Fruit fly (Drosophila melanogaster): ENCODE data around the gene CG43168.

CG43168 gene

dm6 chr3L:6249178-6250078 is 26.2 kb upstream of the CG43168 start:
- TF ChIP-seq bab1 (GFP tag; optimal IDR thresholded peaks at IDR 0.05) (peak; percentile 17), kay (GFP tag; ENCODE audit: borderline replicate concordance) (peak; percentile 28), CG7045 (GFP tag; optimal IDR thresholded peaks at IDR 0.05) (no peak)

- peak; percentile 28 for TF ChIP-seq Mnt (GFP tag; optimal IDR thresholded peaks at IDR 0.05)
- peak; percentile 18 for TF ChIP-seq CG33017 (tag; optimal IDR thresholded peaks at IDR 0.05)
- no peak for TF ChIP-seq CG12768 (GFP tag; optimal IDR thresholded peaks at IDR 0.05)
- TF ChIP-seq pad (GFP tag; optimal IDR thresholded peaks at IDR 0.05), result peak; percentile 19
- peak; percentile 1 for TF ChIP-seq CG14711 (tag; optimal IDR thresholded peaks at IDR 0.05)
- TF ChIP-seq bab1 (GFP tag; optimal IDR thresholded peaks at IDR 0.05), result peak; percentile 73
- TF ChIP-seq Hr96 (GFP tag; optimal IDR thresholded peaks at IDR 0.05), result no peak
- TF ChIP-seq kay (GFP tag; ENCODE audit: borderline replicate concordance), result peak; percentile 27
- peak; percentile 31 for TF ChIP-seq CG7101 (tag; optimal IDR thresholded peaks at IDR 0.05)
- no peak for TF ChIP-seq Clk (GFP tag; optimal IDR thresholded peaks at IDR 0.05)
- TF ChIP-seq toe (GFP tag; optimal IDR thresholded peaks at IDR 0.05), result no peak
- TF ChIP-seq tj (GFP tag; optimal IDR thresholded peaks at IDR 0.05), result peak; percentile 10
- TF ChIP-seq CG5204 (GFP tag; optimal IDR thresholded peaks at IDR 0.05), result no peak
- no peak for TF ChIP-seq cic (GFP tag; optimal IDR thresholded peaks at IDR 0.05)
- no peak for TF ChIP-seq ovo (GFP tag; optimal IDR thresholded peaks at IDR 0.05)
These were observed 21.9 kb upstream of the CG43168 start for dm6 chr3L:6253730-6254129.

- TF ChIP-seq Mnt (GFP tag; optimal IDR thresholded peaks at IDR 0.05) (no peak), CG7101 (tag; optimal IDR thresholded peaks at IDR 0.05) (no peak), ovo (GFP tag; optimal IDR thresholded peaks at IDR 0.05) (no peak), toe (GFP tag; optimal IDR thresholded peaks at IDR 0.05) (no peak), Hr96 (GFP tag; optimal IDR thresholded peaks at IDR 0.05) (no peak), CG33017 (tag; optimal IDR thresholded peaks at IDR 0.05) (no peak), tj (GFP tag; optimal IDR thresholded peaks at IDR 0.05) (peak; percentile 91), cnc (optimal IDR thresholded peaks at IDR 0.05) (no peak)
These were observed 21.0 kb upstream of the CG43168 start for dm6 chr3L:6254427-6255105.

- TF ChIP-seq CG1620 (GFP tag; optimal IDR thresholded peaks at IDR 0.05) (peak; percentile 87), Mnt (GFP tag; optimal IDR thresholded peaks at IDR 0.05) (peak; percentile 31), tj (GFP tag; optimal IDR thresholded peaks at IDR 0.05) (peak; percentile 63), Clk (GFP tag; optimal IDR thresholded peaks at IDR 0.05) (peak; percentile 14), pad (GFP tag; optimal IDR thresholded peaks at IDR 0.05) (peak; percentile 78), CG14711 (tag; optimal IDR thresholded peaks at IDR 0.05) (peak; percentile 82), bab1 (GFP tag; optimal IDR thresholded peaks at IDR 0.05) (peak; percentile 99), Crg-1 (GFP tag; optimal IDR thresholded peaks at IDR 0.05) (peak; percentile 78), CG7101 (tag; optimal IDR thresholded peaks at IDR 0.05) (peak; percentile 93), CG12768 (GFP tag; optimal IDR thresholded peaks at IDR 0.05) (peak; percentile 85), cic (GFP tag; optimal IDR thresholded peaks at IDR 0.05) (peak; percentile 17), ovo (GFP tag; optimal IDR thresholded peaks at IDR 0.05) (peak; percentile 69), Hr96 (GFP tag; optimal IDR thresholded peaks at IDR 0.05) (peak; percentile 74), CG33017 (tag; optimal IDR thresholded peaks at IDR 0.05) (peak; percentile 82), kay (GFP tag; ENCODE audit: borderline replicate concordance) (peak; percentile 65), CG11617 (GFP tag; optimal IDR thresholded peaks at IDR 0.05) (peak; percentile 88), CG7045 (GFP tag; optimal IDR thresholded peaks at IDR 0.05) (peak; percentile 77), toe (GFP tag; optimal IDR thresholded peaks at IDR 0.05) (peak; percentile 78), CG5204 (GFP tag; optimal IDR thresholded peaks at IDR 0.05) (peak; percentile 86), cnc (optimal IDR thresholded peaks at IDR 0.05) (no peak)
These were observed 19.0 kb upstream of the CG43168 start, which contains the start of gene Best2 for dm6 chr3L:6256408-6257188. Gene Best2 (minus strand): TSS chr3L:6256665.

dm6 chr3L:6258660-6259059 is 16.9 kb upstream of the CG43168 start, which contains the start of gene CG10163:
Gene CG10163 (minus strand): TSS chr3L:6258760.
- TF ChIP-seq CG11617 (GFP tag; optimal IDR thresholded peaks at IDR 0.05) (no peak), Mnt (GFP tag; optimal IDR thresholded peaks at IDR 0.05) (no peak), Clk (GFP tag; optimal IDR thresholded peaks at IDR 0.05) (no peak), cic (GFP tag; optimal IDR thresholded peaks at IDR 0.05) (no peak), kay (GFP tag; ENCODE audit: borderline replicate concordance) (no peak), CG12768 (GFP tag; optimal IDR thresholded peaks at IDR 0.05) (no peak), CG5204 (GFP tag; optimal IDR thresholded peaks at IDR 0.05) (no peak), CG1620 (GFP tag; optimal IDR thresholded peaks at IDR 0.05) (no peak), CG14711 (tag; optimal IDR thresholded peaks at IDR 0.05) (no peak), toe (GFP tag; optimal IDR thresholded peaks at IDR 0.05) (no peak), bab1 (GFP tag; optimal IDR thresholded peaks at IDR 0.05) (no peak), pad (GFP tag; optimal IDR thresholded peaks at IDR 0.05) (no peak), Crg-1 (GFP tag; optimal IDR thresholded peaks at IDR 0.05) (no peak), ovo (GFP tag; optimal IDR thresholded peaks at IDR 0.05) (no peak), Hr96 (GFP tag; optimal IDR thresholded peaks at IDR 0.05) (no peak), tj (GFP tag; optimal IDR thresholded peaks at IDR 0.05) (no peak), CG33017 (tag; optimal IDR thresholded peaks at IDR 0.05) (no peak)

All from whole organism, adult.